Fruit fly (Drosophila melanogaster) whole organism, adult: ENCODE data around the gene cib.

Experiments used
- CG11617 ChIP-seq: fragments of 200-800 bp; sonication (Bioruptor generic); optimal IDR thresholded peaks from 2 replicates; lab custom pipeline; 2017; ENCODE audit warnings: mild to moderate bottlenecking, missing biosample characterization, missing genetic modification reagents, missing genetic modification characterization
- CG12768 ChIP-seq: fragments of 200-800 bp; sonication (Bioruptor generic); optimal IDR thresholded peaks from 2 replicates; lab custom pipeline; 2017; ENCODE audit warnings: missing biosample characterization, missing genetic modification characterization, mild to moderate bottlenecking, moderate library complexity, missing genetic modification reagents
- CG33017 ChIP-seq: fragments of 200-800 bp; sonication (Bioruptor generic); optimal IDR thresholded peaks from 2 replicates; lab custom pipeline; 2018; ENCODE audit warnings: missing biosample characterization, mild to moderate bottlenecking, missing genetic modification characterization, moderate library complexity
- CG7045 ChIP-seq: fragments of 200-800 bp; sonication (Bioruptor generic); optimal IDR thresholded peaks from 2 replicates; lab custom pipeline; 2017; ENCODE audit warnings: missing biosample characterization, mild to moderate bottlenecking, missing genetic modification characterization
- CG7101 ChIP-seq: fragments of 200-800 bp; sonication (Bioruptor generic); optimal IDR thresholded peaks from 2 replicates; lab custom pipeline; 2018; ENCODE audit warnings: missing biosample characterization, mild to moderate bottlenecking, missing genetic modification characterization, moderate library complexity
- Crg-1 ChIP-seq: fragments of 200-800 bp; sonication (Bioruptor generic); optimal IDR thresholded peaks from 2 replicates; lab custom pipeline; 2016; ENCODE audit warnings: missing biosample characterization, missing genetic modification characterization
- Hr96 ChIP-seq: fragments of 200-800 bp; sonication (Bioruptor generic); optimal IDR thresholded peaks from 2 replicates; lab custom pipeline; 2016; ENCODE audit warnings: missing biosample characterization, missing genetic modification characterization
- Mnt ChIP-seq: fragments of 200-800 bp; sonication (Bioruptor generic); optimal IDR thresholded peaks from 2 replicates; lab custom pipeline; 2016; ENCODE audit warnings: missing biosample characterization, mild to moderate bottlenecking, missing genetic modification characterization
- bab1 ChIP-seq: fragments of 200-800 bp; sonication (Bioruptor generic); optimal IDR thresholded peaks from 3 replicates; lab custom pipeline; 2019; ENCODE audit warnings: missing biosample characterization, mild to moderate bottlenecking, missing genetic modification characterization, moderate library complexity
- cic ChIP-seq: fragments of 200-800 bp; sonication (Bioruptor generic); optimal IDR thresholded peaks from 2 replicates; lab custom pipeline; 2017; ENCODE audit warnings: missing biosample characterization, mild to moderate bottlenecking, missing genetic modification characterization, moderate library complexity
- cnc ChIP-seq, 2 experiments: fragments of >200 bp; optimal IDR thresholded peaks; 2 replicates each; lab custom pipeline; 2017
- kay ChIP-seq: fragments of 200-800 bp; sonication (Bioruptor generic); peaks from one replicate; lab custom pipeline; 2016; ENCODE audit warnings: missing biosample characterization, missing genetic modification characterization, borderline replicate concordance
- ovo ChIP-seq: fragments of 200-800 bp; sonication (Bioruptor generic); optimal IDR thresholded peaks from 2 replicates; lab custom pipeline; 2016; ENCODE audit warnings: missing biosample characterization, missing genetic modification characterization
- pad ChIP-seq: fragments of 200-800 bp; sonication (Bioruptor generic); optimal IDR thresholded peaks from 3 replicates; lab custom pipeline; 2017; ENCODE audit warnings: missing biosample characterization, missing genetic modification characterization, mild to moderate bottlenecking, moderate library complexity, missing genetic modification reagents
- tj ChIP-seq: fragments of 200-800 bp; sonication (Bioruptor generic); optimal IDR thresholded peaks from 3 replicates; lab custom pipeline; 2017; ENCODE audit warnings: missing biosample characterization, mild to moderate bottlenecking, missing genetic modification characterization, moderate library complexity
- toe ChIP-seq: fragments of 200-800 bp; sonication (Bioruptor generic); optimal IDR thresholded peaks from 2 replicates; lab custom pipeline; 2016; ENCODE audit warnings: missing biosample characterization, missing genetic modification characterization

Gene cib

dm6 chrX:4119582-4119981, 13.7 kb downstream of the cib start:
- TF ChIP-seq cnc (optimal IDR thresholded peaks at IDR 0.05; lab: Kevin White, UChicago) (no peak), ovo (GFP tag; lab: Kevin White, UChicago) (peak; percentile 88), pad (GFP tag; lab: Kevin White, UChicago) (peak; percentile 87), CG11617 (no peak), CG33017 (tag; lab: Kevin White, UChicago) (no peak), kay (GFP tag; lab: Kevin White, UChicago) (no peak), toe (no peak)

- TF ChIP-seq toe (no peak), CG12768 (GFP tag; lab: Kevin White, UChicago) (no peak), ovo (GFP tag; lab: Kevin White, UChicago) (no peak), CG7101 (tag; lab: Kevin White, UChicago) (no peak), Hr96 (no peak), CG11617 (no peak), cic (GFP tag; lab: Kevin White, UChicago) (no peak), pad (GFP tag; lab: Kevin White, UChicago) (no peak), Crg-1 (GFP tag; lab: Kevin White, UChicago) (no peak), CG7045 (GFP tag; lab: Kevin White, UChicago) (no peak), kay (GFP tag; lab: Kevin White, UChicago) (no peak)
These were observed 25.2 kb downstream of the cib start, which contains the start of gene GlcAT-I for dm6 chrX:4131049-4131629. Gene GlcAT-I (plus strand): TSS chrX:4131211.

- TF ChIP-seq tj (no peak), Mnt (no peak), cnc (optimal IDR thresholded peaks at IDR 0.05; lab: Kevin White, UChicago) (no peak)
These were observed 33.1 kb downstream of the cib start for dm6 chrX:4139043-4139442.

- TF ChIP-seq Hr96 (no peak), bab1 (GFP tag; lab: Kevin White, UChicago) (peak; percentile 46), tj (peak; percentile 25)
These were observed 45.1 kb downstream of the cib start for dm6 chrX:4150989-4151388.
